Worm (Caenorhabditis elegans) whole organism, L4/young adult: ENCODE measurements around the gene F35G12.12.

Source experiments
- W03F9.2 ChIP-seq: fragments of 150-350 bp; optimal IDR thresholded peaks from 2 replicates; lab custom pipeline; 2014; ENCODE audit warnings: missing biosample characterization, missing genetic modification characterization
- dao-5 ChIP-seq: sonication (generic microtip); optimal IDR thresholded peaks from 2 replicates; lab custom pipeline; 2016; ENCODE audit warnings: missing genotype, missing genetic modification characterization, moderate library complexity, missing compliant biosample characterization
- him-1 ChIP-seq: sonication (generic microtip); optimal IDR thresholded peaks from 2 replicates; lab custom pipeline; 2016; ENCODE audit warnings: missing genotype, missing genetic modification reagents, missing genetic modification characterization, missing compliant biosample characterization

DNA sequence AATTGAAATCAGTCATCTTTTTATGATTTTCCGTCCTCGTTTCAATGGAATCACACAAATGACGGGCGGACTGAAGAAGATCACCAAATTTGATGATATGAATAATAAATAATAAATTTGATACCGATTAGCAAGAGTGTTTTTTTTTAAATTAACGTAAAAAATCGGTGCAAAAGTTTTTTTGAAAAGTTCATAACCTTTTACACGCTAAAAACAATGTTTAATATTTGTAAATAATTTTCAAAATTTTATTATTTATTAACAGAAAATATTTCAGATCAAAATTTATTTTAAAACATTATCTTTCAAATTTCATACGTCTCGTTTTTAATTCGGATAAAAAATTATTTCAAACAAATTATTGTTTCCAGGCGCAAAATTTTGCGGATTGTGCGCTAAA is 36.6 kb upstream of the F35G12.12 start, which contains the start of gene M88.3:
- TF ChIP-seq W03F9.2 (tag; lab: Kevin White, UChicago) = no peak
- no peak for TF ChIP-seq dao-5 (tag; lab: Kevin White, UChicago)
- TF ChIP-seq him-1 (tag; lab: Kevin White, UChicago) = no peak
